Worm (Caenorhabditis elegans) whole organism, midembryonic: Measurements from ENCODE around the gene dgn-1.

ENCODE experiments used
- T22C8.4 ChIP-seq: fragments of 200-800 bp; sonication (Bioruptor generic); IDR thresholded peaks from 2 replicates; pipeline ENCODE4 v1.3.6; 2022; ENCODE audit warnings: missing genetic modification characterization, missing compliant biosample characterization
- cog-1 ChIP-seq: sonication (generic microtip); optimal IDR thresholded peaks from 2 replicates; lab custom pipeline; 2016; ENCODE audit warnings: missing genetic modification characterization, missing compliant biosample characterization
- flt-1 ChIP-seq: fragments of 200-800 bp; sonication (Bioruptor generic); IDR thresholded peaks from 2 replicates; pipeline ENCODE4 v1.3.6; 2022; ENCODE audit warnings: missing genetic modification characterization, missing compliant biosample characterization
- klf-2 ChIP-seq: fragments of 200-800 bp; sonication (Bioruptor generic); conservative IDR thresholded peaks from 2 replicates; pipeline ENCODE4 v1.3.6; 2022; ENCODE audit warnings: missing genetic modification reagents, missing genetic modification characterization, missing compliant biosample characterization
- med-1 ChIP-seq: sonication (generic microtip); optimal IDR thresholded peaks from 2 replicates; lab custom pipeline; 2017; ENCODE audit warnings: missing genetic modification characterization, mild to moderate bottlenecking, missing compliant biosample characterization, antibody characterized with exemption, missing genetic modification reagents; ENCODE audit not compliant: insufficient read depth
- ref-1 ChIP-seq: fragments of 200-800 bp; sonication (Bioruptor generic); conservative IDR thresholded peaks from 2 replicates; pipeline ENCODE4 v1.3.6; 2022; ENCODE audit warnings: missing genetic modification reagents, missing genetic modification characterization, missing compliant biosample characterization
- tab-1 ChIP-seq: fragments of 200-800 bp; sonication (Bioruptor generic); IDR thresholded peaks from 2 replicates; pipeline ENCODE4 v1.3.6; 2022; ENCODE audit warnings: missing genetic modification characterization, missing compliant biosample characterization
- ztf-23 ChIP-seq: fragments of 200-800 bp; sonication (Bioruptor generic); IDR thresholded peaks from 2 replicates; pipeline ENCODE4 v1.3.6; 2022; ENCODE audit warnings: missing genetic modification reagents, missing genetic modification characterization, missing compliant biosample characterization
- ztf-29 ChIP-seq: fragments of 200-800 bp; sonication (Bioruptor generic); IDR thresholded peaks from 2 replicates; pipeline ENCODE4 v1.3.6; 2022; ENCODE audit warnings: missing genetic modification reagents, missing genetic modification characterization, missing compliant biosample characterization

DNA sequence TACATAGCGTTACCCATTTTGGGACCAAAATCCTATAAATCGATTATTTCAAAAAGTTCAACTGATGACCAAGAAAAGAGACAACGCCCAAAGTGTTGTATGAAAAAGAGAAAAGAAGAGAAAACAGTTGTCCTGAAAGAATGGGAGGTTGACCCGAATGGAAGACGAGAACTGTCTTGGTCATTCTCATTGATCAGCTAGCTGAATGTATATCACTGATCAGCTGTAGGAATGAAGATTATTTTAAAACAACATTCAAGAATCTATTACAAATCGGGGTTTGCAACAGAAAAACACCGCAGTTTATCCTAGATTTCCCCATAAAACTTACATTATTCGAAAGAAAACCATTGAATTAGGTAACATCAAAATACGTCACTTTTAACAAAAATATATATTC is 38.3 kb downstream of the dgn-1 start, which contains the start of gene F47B10.5:
- TF ChIP-seq cog-1 (tag; lab: Kevin White, UChicago) (no peak), klf-2 (GFP tag; lab: Robert Waterston, UW) (no peak), flt-1 (GFP tag; lab: Robert Waterston, UW) (no peak), T22C8.4 (no peak), ztf-23 (GFP tag; lab: Robert Waterston, UW) (no peak), ztf-29 (GFP tag; lab: Robert Waterston, UW) (no peak), ref-1 (GFP tag; lab: Robert Waterston, UW) (no peak), med-1 (GFP tag; lab: Kevin White, UChicago) (no peak), tab-1 (GFP tag; lab: Robert Waterston, UW) (no peak)
